Worm (Caenorhabditis elegans): ENCODE data around the gene malt-1.

The malt-1 gene

DNA sequence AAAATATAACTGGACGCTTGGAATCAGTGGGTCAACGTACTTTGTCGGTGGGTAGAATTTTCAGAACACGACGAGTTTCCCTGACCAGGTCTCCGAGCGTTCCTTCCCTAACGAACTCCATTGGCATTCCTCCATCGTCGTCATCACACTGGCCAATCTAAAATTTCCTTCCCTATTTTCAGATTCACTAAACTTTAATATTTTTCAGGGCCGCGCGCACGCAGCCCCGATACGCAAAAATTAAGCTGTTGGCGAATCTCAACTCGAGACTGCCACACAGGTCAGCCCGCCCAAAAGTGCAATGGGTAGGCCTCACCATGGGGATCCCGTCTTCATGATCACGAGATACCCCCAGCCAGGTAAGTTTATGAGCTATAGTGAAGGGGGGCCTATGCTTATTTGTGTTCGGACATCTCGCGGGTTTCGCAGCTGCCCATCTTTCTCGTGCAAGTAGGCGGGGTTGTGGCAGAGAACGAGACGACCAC is 17.1 kb upstream of the malt-1 start (continued):
- TF ChIP-seq nhr-71 (tag; optimal IDR thresholded peaks at IDR 0.05) (peak; percentile 93), sptf-1 (tag; optimal IDR thresholded peaks at IDR 0.05) (no peak), nhr-47 (tag; optimal IDR thresholded peaks at IDR 0.05) (peak; percentile 93), ceh-88 (GFP tag; IDR thresholded peaks at IDR 0.05) (peak; percentile 65; the same call in 1 of the 2 replicates), mef-2 (tag; optimal IDR thresholded peaks at IDR 0.05) (no peak), lin-35 (GFP tag; optimal IDR thresholded peaks at IDR 0.05) (peak; percentile 41 to 65), snpc-4 (tag; optimal IDR thresholded peaks at IDR 0.05) (peak; percentile 98), ceh-90 (tag; optimal IDR thresholded peaks at IDR 0.05) (no peak), fkh-4 (tag; optimal IDR thresholded peaks at IDR 0.05; ENCODE audit: borderline replicate concordance) (no peak), fkh-10 (GFP tag; optimal IDR thresholded peaks at IDR 0.05) (peak; percentile 21), alr-1 (tag; optimal IDR thresholded peaks at IDR 0.05; ENCODE audit: borderline replicate concordance) (no peak), pag-3 (tag; optimal IDR thresholded peaks at IDR 0.05; ENCODE audit: borderline replicate concordance, insufficient read depth) (no peak), ztf-11 (tag; optimal IDR thresholded peaks at IDR 0.05) (peak in 1 of 2 experiments; percentile 71), irx-1 (tag; optimal IDR thresholded peaks at IDR 0.05) (peak; percentile 66), ets-5 (GFP tag; IDR thresholded peaks at IDR 0.05) (0 out of 2 replicates have a peak, but pooled peaks have one; percentile 30), unc-86 (tag; optimal IDR thresholded peaks at IDR 0.05) (peak; percentile 74), nhr-85 (tag) (peak; percentile 89), nhr-237 (tag; optimal IDR thresholded peaks at IDR 0.05) (no peak), efl-3 (GFP tag; optimal IDR thresholded peaks at IDR 0.05) (peak; percentile 63), egl-27 (tag; optimal IDR thresholded peaks at IDR 0.05) (no peak), xbp-1 (tag; optimal IDR thresholded peaks at IDR 0.05) (peak; percentile 73), ama-1 (optimal IDR thresholded peaks at IDR 0.05) (peak; percentile 95), lir-3 (tag; optimal IDR thresholded peaks at IDR 0.05; ENCODE audit: poor library complexity) (peak; percentile 38), mep-1 (tag; optimal IDR thresholded peaks at IDR 0.05) (peak; percentile 65), elt-3 (tag; optimal IDR thresholded peaks at IDR 0.05) (peak in 1 of 6 experiments; percentile 29), lin-13 (GFP tag; optimal IDR thresholded peaks at IDR 0.05) (peak; percentile 85), snu-23 (GFP tag; optimal IDR thresholded peaks at IDR 0.05) (peak; percentile 86), pqm-1 (tag; optimal IDR thresholded peaks at IDR 0.05) (no peak), swsn-7 (tag; optimal IDR thresholded peaks at IDR 0.05) (peak; percentile 87), aha-1 (tag; optimal IDR thresholded peaks at IDR 0.05) (peak; percentile 21), hpl-2 (GFP tag; optimal IDR thresholded peaks at IDR 0.05) (no peak), nhr-12 (tag; optimal IDR thresholded peaks at IDR 0.05) (no peak)

DNA sequence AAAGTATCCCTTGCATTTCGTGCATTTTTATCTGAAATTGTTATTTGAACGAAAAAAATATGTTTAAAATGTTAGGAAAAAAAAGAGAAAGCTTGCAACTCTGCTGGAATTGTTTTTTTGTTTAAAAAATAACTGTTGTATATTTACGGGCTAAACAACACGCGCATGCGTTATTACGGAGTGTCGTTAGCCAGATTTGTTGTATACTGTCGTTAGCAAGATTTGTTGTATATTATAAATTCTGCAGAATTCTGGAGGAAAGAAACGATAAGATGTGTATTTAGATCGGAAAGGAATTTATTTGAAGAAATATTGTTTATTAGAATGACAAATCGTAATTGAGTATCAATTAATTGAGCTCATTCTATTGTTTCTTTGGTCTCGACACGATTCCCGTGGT is 16.5 kb upstream of the malt-1 start, which contains the start of gene eif-2Bgamma:
eif-2Bgamma (minus strand) TSS at position 31 of the 400 bp plus-strand sequence.
- TF ChIP-seq zag-1 (tag; optimal IDR thresholded peaks at IDR 0.05) (no peak), nhr-12 (tag; optimal IDR thresholded peaks at IDR 0.05) (no peak), nhr-84 (tag; optimal IDR thresholded peaks at IDR 0.05) (no peak), swsn-7 (tag; optimal IDR thresholded peaks at IDR 0.05) (no peak), ces-1 (GFP tag; optimal IDR thresholded peaks at IDR 0.05) (no peak), unc-30 (tag; optimal IDR thresholded peaks at IDR 0.05) (no peak), lsy-2 (tag; optimal IDR thresholded peaks at IDR 0.05) (peak; percentile 34 to 77), nhr-71 (tag; optimal IDR thresholded peaks at IDR 0.05) (peak; percentile 7), dsc-1 (tag; optimal IDR thresholded peaks at IDR 0.05) (no peak), nhr-77 (tag; optimal IDR thresholded peaks at IDR 0.05) (no peak), jun-1 (tag; optimal IDR thresholded peaks at IDR 0.05) (no peak), elt-2 (tag; optimal IDR thresholded peaks at IDR 0.05) (no peak), C34B4.2 (tag; optimal IDR thresholded peaks at IDR 0.05) (no peak), snpc-4 (tag; optimal IDR thresholded peaks at IDR 0.05) (peak; percentile 85), mab-9 (GFP tag; IDR thresholded peaks at IDR 0.05) (no peak), pqm-1 (tag; optimal IDR thresholded peaks at IDR 0.05) (no peak), dpl-1 (GFP tag; optimal IDR thresholded peaks at IDR 0.05) (peak; percentile 24 to 64 (median 56)), vab-15 (tag; optimal IDR thresholded peaks at IDR 0.05) (no peak), nhr-85 (tag) (no peak), C16A3.4 (tag; optimal IDR thresholded peaks at IDR 0.05) (peak; percentile 32), isw-1 (GFP tag; IDR thresholded peaks at IDR 0.05) (no peak), nhr-76 (tag; optimal IDR thresholded peaks at IDR 0.05) (no peak), unc-98 (GFP tag; IDR thresholded peaks at IDR 0.05) (no peak), elt-3 (tag; optimal IDR thresholded peaks at IDR 0.05) (no peak), egl-13 (tag; optimal IDR thresholded peaks at IDR 0.05) (no peak), hpl-2 (GFP tag; optimal IDR thresholded peaks at IDR 0.05) (no peak), pax-3 (tag; optimal IDR thresholded peaks at IDR 0.05) (no peak), hlh-4 (tag; optimal IDR thresholded peaks at IDR 0.05) (no peak), C04F5.9 (tag; optimal IDR thresholded peaks at IDR 0.05) (peak; percentile 16)

Measured in whole organism, L1 larva.